Worm (Caenorhabditis elegans) whole organism, early embryonic: ENCODE measurements around the gene col-159.

Source experiments
- B0310.2 ChIP-seq: sonication (generic microtip); optimal IDR thresholded peaks from 2 replicates; lab custom pipeline; 2016; ENCODE audit warnings: mild to moderate bottlenecking, missing genetic modification characterization, missing compliant biosample characterization
- F13C5.2 ChIP-seq: sonication (generic microtip); optimal IDR thresholded peaks from 2 replicates; lab custom pipeline; 2017; ENCODE audit warnings: mild to moderate bottlenecking, missing genetic modification characterization, inconsistent platforms, missing compliant biosample characterization
- aly-1 ChIP-seq: sonication (generic microtip); optimal IDR thresholded peaks from 2 replicates; lab custom pipeline; 2016; ENCODE audit warnings: missing genetic modification characterization, missing compliant biosample characterization
- ama-1 ChIP-seq: fragments of 150-350 bp; optimal IDR thresholded peaks from 2 replicates; lab custom pipeline; 2014
- ceh-13 ChIP-seq: fragments of 200-800 bp; sonication (Bioruptor generic); optimal IDR thresholded peaks from 2 replicates; lab custom pipeline; 2018; ENCODE audit warnings: mild to moderate bottlenecking, missing genetic modification characterization, missing compliant biosample characterization
- ceh-36 ChIP-seq: sonication (generic microtip); optimal IDR thresholded peaks from 2 replicates; lab custom pipeline; 2016; ENCODE audit warnings: missing genetic modification characterization, inconsistent platforms, missing compliant biosample characterization
- ets-7 ChIP-seq: sonication (generic microtip); optimal IDR thresholded peaks from 2 replicates; lab custom pipeline; 2016; ENCODE audit warnings: missing genotype, missing genetic modification characterization, missing compliant biosample characterization
- flt-1 ChIP-seq: fragments of 200-800 bp; sonication (Bioruptor generic); IDR thresholded peaks from 2 replicates; pipeline ENCODE4 v1.3.6; 2022; ENCODE audit warnings: missing genetic modification characterization, missing compliant biosample characterization
- hmbx-1 ChIP-seq: sonication (generic microtip); optimal IDR thresholded peaks from 2 replicates; lab custom pipeline; 2016; ENCODE audit warnings: mild to moderate bottlenecking, missing genetic modification characterization, missing compliant biosample characterization
- hmg-4 ChIP-seq: fragments of 200-800 bp; sonication (Bioruptor generic); optimal IDR thresholded peaks from 2 replicates; lab custom pipeline; 2018; ENCODE audit warnings: mild to moderate bottlenecking, missing genetic modification characterization, missing compliant biosample characterization
- hnd-1 ChIP-seq: sonication (generic microtip); optimal IDR thresholded peaks from 2 replicates; lab custom pipeline; 2016; ENCODE audit warnings: missing genetic modification characterization, missing compliant biosample characterization
- pes-1 ChIP-seq: fragments of 200-800 bp; sonication (Bioruptor generic); IDR thresholded peaks from 2 replicates; pipeline ENCODE4 v1.3.6; 2022; ENCODE audit warnings: missing genetic modification reagents, missing genetic modification characterization, missing compliant biosample characterization
- scrt-1 ChIP-seq: fragments of 200-800 bp; sonication (Bioruptor generic); IDR thresholded peaks from 2 replicates; pipeline ENCODE4 v1.3.6; 2022; ENCODE audit warnings: missing genetic modification characterization, missing compliant biosample characterization
- sea-1 ChIP-seq: fragments of 200-800 bp; sonication (Bioruptor generic); conservative IDR thresholded peaks from 2 replicates; pipeline ENCODE4 v1.3.6; 2022; ENCODE audit warnings: missing genetic modification characterization, missing compliant biosample characterization
- tbx-11 ChIP-seq: fragments of 200-800 bp; sonication (Bioruptor generic); IDR thresholded peaks from 2 replicates; pipeline ENCODE4 v1.3.6; 2022; ENCODE audit warnings: missing genetic modification characterization, missing compliant biosample characterization
- tbx-37 ChIP-seq: fragments of 200-800 bp; sonication (Bioruptor generic); conservative IDR thresholded peaks from 2 replicates; pipeline ENCODE4 v1.3.6; 2022; ENCODE audit warnings: missing genetic modification reagents, missing genetic modification characterization, missing compliant biosample characterization
- tra-4 ChIP-seq: sonication (generic microtip); optimal IDR thresholded peaks from 2 replicates; lab custom pipeline; 2017; ENCODE audit warnings: missing genetic modification characterization, missing compliant biosample characterization

col-159 gene

DNA sequence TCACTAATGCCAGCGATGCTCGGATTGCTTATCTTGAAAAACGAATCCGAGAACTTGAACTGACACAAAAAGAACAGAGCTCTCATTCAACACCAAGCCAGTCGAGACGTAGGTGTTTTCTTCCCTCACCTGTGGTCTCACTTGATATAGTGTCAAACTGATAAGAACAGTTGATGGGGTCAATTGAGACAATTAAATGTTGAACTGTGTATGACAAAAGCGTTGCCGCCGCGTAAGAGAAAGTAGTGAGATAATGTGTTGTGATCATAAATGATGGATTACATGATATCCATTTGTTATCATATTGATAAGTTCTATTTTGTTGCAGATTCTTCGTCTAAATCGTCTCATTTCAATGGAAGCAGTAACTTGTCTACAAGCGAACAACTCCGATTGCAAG lies 28.3 kb downstream of the col-159 start:
- TF ChIP-seq F13C5.2 (tag; lab: Kevin White, UChicago): no peak
- TF ChIP-seq ceh-13 (GFP tag; lab: Kevin White, UChicago): no peak
- no peak for TF ChIP-seq ama-1
- TF ChIP-seq sea-1 (GFP tag; lab: Robert Waterston, UW): no peak
- TF ChIP-seq tra-4 (tag; lab: Kevin White, UChicago): no peak
- no peak for TF ChIP-seq hmbx-1
- TF ChIP-seq hmg-4 (GFP tag; lab: Kevin White, UChicago): no peak
- no peak for TF ChIP-seq ceh-36 (tag; lab: Kevin White, UChicago)
- TF ChIP-seq tbx-11 (GFP tag; lab: Robert Waterston, UW): no peak
- TF ChIP-seq scrt-1 (GFP tag; lab: Robert Waterston, UW): no peak
- TF ChIP-seq tbx-37: no peak

DNA sequence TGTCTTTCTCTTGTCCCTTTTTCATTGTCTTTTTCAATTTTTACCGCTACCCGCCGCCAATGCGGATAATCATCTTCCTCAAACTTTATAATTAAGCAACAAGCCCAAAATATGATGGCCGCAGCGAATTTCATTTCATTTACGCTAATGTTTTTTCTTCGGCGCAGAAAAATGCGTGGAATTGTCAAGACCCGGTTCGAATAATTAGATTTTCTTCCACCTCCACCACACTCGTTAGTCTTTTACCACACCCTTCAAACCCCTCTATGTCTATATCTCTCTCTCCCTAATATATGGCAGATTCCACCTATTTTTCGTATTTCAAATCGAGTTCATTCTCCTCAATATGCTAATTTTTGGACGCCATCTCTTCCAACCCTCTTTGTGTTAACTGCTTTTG lies 31.5 kb downstream of the col-159 start:
- TF ChIP-seq sea-1 (GFP tag; lab: Robert Waterston, UW): no peak
- no peak for TF ChIP-seq hmbx-1
- no peak for TF ChIP-seq tbx-11 (GFP tag; lab: Robert Waterston, UW)
- no peak for TF ChIP-seq F13C5.2 (tag; lab: Kevin White, UChicago)
- no peak for TF ChIP-seq pes-1 (GFP tag; lab: Robert Waterston, UW)
- TF ChIP-seq tra-4 (tag; lab: Kevin White, UChicago): no peak
- TF ChIP-seq tbx-37: no peak

DNA sequence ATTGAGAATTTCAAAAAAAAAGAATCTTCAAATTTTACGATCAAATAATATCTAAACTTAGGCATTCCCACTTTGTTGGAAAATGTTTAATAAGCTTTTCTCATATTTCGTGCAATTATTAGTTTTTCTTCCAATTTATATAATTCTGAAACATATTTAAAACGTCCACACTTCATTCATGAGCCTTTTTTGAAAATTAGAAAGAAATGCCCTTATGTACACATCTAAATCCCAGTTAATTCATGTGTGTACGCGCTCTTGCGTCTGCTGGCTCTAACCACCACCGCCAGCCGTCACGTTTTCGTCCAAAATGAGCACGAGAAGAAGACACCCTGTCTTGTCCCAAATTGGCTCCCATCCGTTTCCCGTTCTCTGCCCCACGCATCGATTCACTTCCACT lies 35.4 kb downstream of the col-159 start:
- no peak for TF ChIP-seq flt-1 (GFP tag; lab: Robert Waterston, UW)
- no peak for TF ChIP-seq hmbx-1
- TF ChIP-seq pes-1 (GFP tag; lab: Robert Waterston, UW): no peak
- TF ChIP-seq tra-4 (tag; lab: Kevin White, UChicago): no peak
- no peak for TF ChIP-seq hmg-4 (GFP tag; lab: Kevin White, UChicago)
- TF ChIP-seq scrt-1 (GFP tag; lab: Robert Waterston, UW): 0 out of 2 replicates have a peak, but pooled peaks have one; percentile 17

DNA sequence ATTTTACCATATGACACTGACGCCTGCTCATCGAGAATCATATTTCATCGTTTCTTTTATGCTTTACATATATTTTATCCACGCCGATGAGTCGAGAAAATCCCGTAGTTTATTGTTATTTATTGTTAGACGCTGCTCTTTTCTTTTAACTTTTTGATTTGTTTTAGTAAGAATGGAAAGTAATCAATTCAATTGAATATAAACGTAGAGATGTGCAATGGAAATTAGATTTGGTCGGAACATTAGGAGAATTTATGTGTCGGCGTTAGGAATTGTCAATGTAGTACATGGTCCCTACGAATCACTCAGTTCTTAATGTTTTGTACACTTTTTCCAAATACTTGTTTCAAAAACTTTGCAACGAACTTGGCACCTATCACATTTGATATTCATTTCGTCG lies 36.7 kb downstream of the col-159 start:
- TF ChIP-seq B0310.2 (tag; lab: Kevin White, UChicago): no peak
- no peak for TF ChIP-seq tbx-37
- no peak for TF ChIP-seq ceh-13 (GFP tag; lab: Kevin White, UChicago)
- TF ChIP-seq hmbx-1: no peak
- TF ChIP-seq ama-1: no peak
- TF ChIP-seq aly-1 (tag; lab: Kevin White, UChicago): no peak
- no peak for TF ChIP-seq pes-1 (GFP tag; lab: Robert Waterston, UW)
- TF ChIP-seq ceh-36 (tag; lab: Kevin White, UChicago): no peak
- no peak for TF ChIP-seq ets-7 (tag; lab: Kevin White, UChicago)
- TF ChIP-seq scrt-1 (GFP tag; lab: Robert Waterston, UW): no peak
- TF ChIP-seq sea-1 (GFP tag; lab: Robert Waterston, UW): no peak
- TF ChIP-seq tbx-11 (GFP tag; lab: Robert Waterston, UW): no peak
- TF ChIP-seq hnd-1: no peak
- TF ChIP-seq F13C5.2 (tag; lab: Kevin White, UChicago): no peak
- no peak for TF ChIP-seq flt-1 (GFP tag; lab: Robert Waterston, UW)
- no peak for TF ChIP-seq hmg-4 (GFP tag; lab: Kevin White, UChicago)
- no peak for TF ChIP-seq tra-4 (tag; lab: Kevin White, UChicago)

DNA sequence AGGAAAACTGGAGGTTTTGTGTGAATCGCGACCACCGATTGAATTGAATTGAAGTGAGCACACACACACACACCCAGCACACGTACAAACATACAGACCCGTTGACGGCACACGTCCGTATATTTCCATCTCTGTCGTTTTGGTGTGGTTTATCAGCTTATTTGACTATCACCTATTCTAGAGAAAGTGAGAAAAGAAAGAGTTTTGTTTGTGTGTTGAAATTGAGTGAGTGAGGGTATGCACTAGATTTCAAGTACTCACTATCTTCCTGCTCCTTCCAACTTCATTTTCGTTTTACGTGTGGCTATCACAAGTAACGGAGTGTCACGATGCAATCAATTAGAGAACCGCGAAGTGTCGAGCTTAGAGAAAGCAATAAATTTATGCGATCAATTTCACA lies 38.1 kb downstream of the col-159 start:
- TF ChIP-seq pes-1 (GFP tag; lab: Robert Waterston, UW) (no peak), hmg-4 (GFP tag; lab: Kevin White, UChicago) (no peak), B0310.2 (tag; lab: Kevin White, UChicago) (no peak), ceh-36 (tag; lab: Kevin White, UChicago) (no peak), aly-1 (tag; lab: Kevin White, UChicago) (no peak), tbx-11 (GFP tag; lab: Robert Waterston, UW) (no peak), tra-4 (tag; lab: Kevin White, UChicago) (no peak), ama-1 (no peak), sea-1 (GFP tag; lab: Robert Waterston, UW) (no peak), ets-7 (tag; lab: Kevin White, UChicago) (no peak), scrt-1 (GFP tag; lab: Robert Waterston, UW) (no peak), hmbx-1 (no peak), hnd-1 (no peak), tbx-37 (no peak), ceh-13 (GFP tag; lab: Kevin White, UChicago) (no peak), flt-1 (GFP tag; lab: Robert Waterston, UW) (no peak), F13C5.2 (tag; lab: Kevin White, UChicago) (no peak)

DNA sequence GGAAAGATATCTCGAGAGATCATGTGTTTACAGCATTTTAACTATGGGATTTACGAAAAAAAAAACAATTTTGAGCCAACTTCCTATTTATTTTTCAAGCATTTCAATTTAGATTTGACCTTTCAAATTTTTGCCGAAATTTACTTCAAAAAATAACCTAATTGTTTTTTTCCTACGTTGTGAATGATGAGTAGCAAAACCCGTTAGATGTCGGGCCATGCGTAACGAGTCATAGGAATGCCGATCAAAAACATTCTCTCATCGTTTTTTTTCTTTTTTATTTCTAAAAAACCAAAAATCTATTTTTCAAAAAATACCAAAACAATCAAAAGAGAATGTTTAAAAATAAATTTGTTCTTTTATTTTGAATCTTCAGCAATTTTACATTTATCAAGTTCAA lies 39.1 kb downstream of the col-159 start:
- TF ChIP-seq F13C5.2 (tag; lab: Kevin White, UChicago) (no peak), ceh-13 (GFP tag; lab: Kevin White, UChicago) (no peak), hnd-1 (no peak), tra-4 (tag; lab: Kevin White, UChicago) (no peak), aly-1 (tag; lab: Kevin White, UChicago) (no peak), tbx-37 (no peak), ceh-36 (tag; lab: Kevin White, UChicago) (no peak), flt-1 (GFP tag; lab: Robert Waterston, UW) (no peak), B0310.2 (tag; lab: Kevin White, UChicago) (no peak), scrt-1 (GFP tag; lab: Robert Waterston, UW) (no peak), hmbx-1 (no peak), sea-1 (GFP tag; lab: Robert Waterston, UW) (no peak), ama-1 (no peak), hmg-4 (GFP tag; lab: Kevin White, UChicago) (no peak)

DNA sequence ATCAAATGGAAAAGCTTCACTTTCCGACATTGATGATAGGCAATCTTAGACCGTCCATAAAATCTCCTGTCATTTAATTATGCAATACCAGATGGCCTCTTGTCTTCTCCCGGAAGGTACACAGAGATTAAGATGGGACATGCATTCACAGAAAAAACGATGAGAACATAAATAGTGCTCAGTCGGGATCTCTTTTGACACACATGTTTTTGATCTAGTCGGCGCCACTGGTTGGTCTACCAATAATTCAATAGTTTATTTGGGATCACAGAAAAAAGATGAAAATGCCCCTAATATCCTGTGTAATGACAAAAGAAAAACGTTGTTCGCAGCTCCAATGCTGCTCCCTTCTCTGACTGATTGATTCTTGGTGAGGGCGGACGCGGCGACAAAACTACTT lies 40.9 kb downstream of the col-159 start:
- TF ChIP-seq sea-1 (GFP tag; lab: Robert Waterston, UW) (no peak), tbx-11 (GFP tag; lab: Robert Waterston, UW) (no peak), ama-1 (no peak), pes-1 (GFP tag; lab: Robert Waterston, UW) (no peak), aly-1 (tag; lab: Kevin White, UChicago) (no peak), F13C5.2 (tag; lab: Kevin White, UChicago) (no peak), tra-4 (tag; lab: Kevin White, UChicago) (no peak), ceh-36 (tag; lab: Kevin White, UChicago) (no peak), hmg-4 (GFP tag; lab: Kevin White, UChicago) (no peak), B0310.2 (tag; lab: Kevin White, UChicago) (no peak), ceh-13 (GFP tag; lab: Kevin White, UChicago) (no peak), hnd-1 (no peak), hmbx-1 (no peak), flt-1 (GFP tag; lab: Robert Waterston, UW) (no peak), ets-7 (tag; lab: Kevin White, UChicago) (no peak), scrt-1 (GFP tag; lab: Robert Waterston, UW) (no peak), tbx-37 (no peak)
